Fruit fly (Drosophila melanogaster): ENCODE measurements around the gene mbm.

DNA sequence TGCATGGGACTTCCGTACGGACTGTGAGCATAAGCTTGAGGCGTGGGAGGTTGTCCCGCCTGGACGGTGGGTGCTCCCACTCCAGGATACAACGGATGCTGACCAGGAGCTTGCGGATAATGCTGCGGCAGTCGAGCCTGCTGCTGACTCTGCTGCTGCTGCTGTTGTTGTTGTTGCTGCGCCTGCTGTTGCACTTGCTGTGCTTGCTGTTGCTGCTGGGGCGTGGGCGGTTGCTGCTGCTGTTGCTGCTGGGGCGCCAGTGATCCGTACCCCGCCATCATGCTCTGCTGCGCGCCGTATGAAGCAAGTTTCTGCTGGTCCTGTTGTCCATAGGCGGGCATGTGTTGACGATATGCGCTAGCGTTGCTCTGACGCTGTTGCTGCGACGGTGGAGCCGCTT, 32.1 kb downstream of the mbm start:
- no peak for TF ChIP-seq Mnt (GFP tag; optimal IDR thresholded peaks at IDR 0.05)
- no peak for TF ChIP-seq CG5204 (GFP tag; optimal IDR thresholded peaks at IDR 0.05)
- no peak for TF ChIP-seq CG1620 (GFP tag; optimal IDR thresholded peaks at IDR 0.05)
- TF ChIP-seq pad (GFP tag; optimal IDR thresholded peaks at IDR 0.05), result no peak
- no peak for TF ChIP-seq CG7101 (tag; optimal IDR thresholded peaks at IDR 0.05)
- TF ChIP-seq CG7045 (GFP tag; optimal IDR thresholded peaks at IDR 0.05), result no peak

Data from whole organism, adult.